Fruit fly (Drosophila melanogaster) whole organism, embryonic: ENCODE results near the gene opa.
A peak's percentile ranks its signal among the peaks of the same experiment; 100 is the strongest.

ENCODE experiments used
- B-H2 ChIP-seq: fragments of 200-800 bp; sonication (Bioruptor generic); optimal IDR thresholded peaks from 2 replicates; lab custom pipeline; 2018; ENCODE audit warnings: missing biosample characterization, mild to moderate bottlenecking, missing genetic modification characterization
- Bdp1 ChIP-seq: fragments of 200-800 bp; sonication (Bioruptor generic); optimal IDR thresholded peaks from 3 replicates; lab custom pipeline; 2016; ENCODE audit warnings: missing biosample characterization, missing genetic modification characterization
- CG1024 ChIP-seq: fragments of 200-800 bp; sonication (Bioruptor generic); IDR thresholded peaks from 2 replicates; pipeline ENCODE4 v1.3.6; 2022; ENCODE audit warnings: missing biosample characterization, missing genetic modification characterization
- CG10267 ChIP-seq: fragments of 200-800 bp; sonication (Bioruptor generic); optimal IDR thresholded peaks from 2 replicates; lab custom pipeline; 2018; ENCODE audit warnings: missing biosample characterization, mild to moderate bottlenecking, missing genetic modification characterization, moderate library complexity
- CG10321 ChIP-seq: fragments of 200-800 bp; sonication (Bioruptor generic); IDR thresholded peaks from 2 replicates; pipeline ENCODE4 v1.3.6; 2022; ENCODE audit warnings: missing biosample characterization, missing genetic modification characterization
- CG10462 ChIP-seq: fragments of 200-800 bp; sonication (Bioruptor generic); optimal IDR thresholded peaks from 2 replicates; lab custom pipeline; 2016; ENCODE audit warnings: missing biosample characterization, missing genetic modification characterization
- CG11560 ChIP-seq: fragments of 200-800 bp; sonication (Bioruptor generic); IDR thresholded peaks from 3 replicates; pipeline ENCODE4 v1.3.6; 2022; ENCODE audit warnings: missing biosample characterization, missing genetic modification characterization
- CG12155 ChIP-seq: fragments of 200-800 bp; sonication (Bioruptor generic); optimal IDR thresholded peaks from 3 replicates; lab custom pipeline; 2016; ENCODE audit warnings: missing biosample characterization, missing genetic modification characterization
- CG12299 ChIP-seq: fragments of 200-800 bp; sonication (Bioruptor generic); optimal IDR thresholded peaks from 2 replicates; lab custom pipeline; 2018; ENCODE audit warnings: missing biosample characterization, mild to moderate bottlenecking, missing genetic modification characterization
- CG15011 ChIP-seq: fragments of 200-800 bp; sonication (Bioruptor generic); optimal IDR thresholded peaks from 3 replicates; lab custom pipeline; 2018; ENCODE audit warnings: missing biosample characterization, mild to moderate bottlenecking, missing genetic modification characterization
- CG1603 ChIP-seq: fragments of 200-800 bp; sonication (Bioruptor generic); optimal IDR thresholded peaks from 2 replicates; lab custom pipeline; 2019; ENCODE audit warnings: missing biosample characterization, mild to moderate bottlenecking, missing genetic modification characterization, moderate library complexity
- CG16779 ChIP-seq: fragments of 200-800 bp; sonication (Bioruptor generic); IDR thresholded peaks from 2 replicates; pipeline ENCODE4 v1.3.6; 2022; ENCODE audit warnings: missing biosample characterization, missing genetic modification characterization
- CG16813 ChIP-seq: fragments of 200-800 bp; sonication (Bioruptor generic); IDR thresholded peaks from 3 replicates; pipeline ENCODE4 v1.3.6; 2022; ENCODE audit warnings: missing biosample characterization, missing genetic modification characterization; ENCODE audit not compliant: partially characterized antibody
- CG18262 ChIP-seq: fragments of 200-800 bp; optimal IDR thresholded peaks from 3 replicates; lab custom pipeline; 2019; ENCODE audit warnings: missing biosample characterization, mild to moderate bottlenecking, missing genetic modification characterization, moderate library complexity
- CG2875 ChIP-seq: fragments of 200-800 bp; sonication (Bioruptor generic); optimal IDR thresholded peaks from 2 replicates; lab custom pipeline; 2017; ENCODE audit warnings: missing biosample characterization, mild to moderate bottlenecking, missing genetic modification characterization, missing genetic modification reagents
- CG31365 ChIP-seq: fragments of 200-800 bp; sonication (Bioruptor generic); optimal IDR thresholded peaks from 2 replicates; lab custom pipeline; 2018; ENCODE audit warnings: missing biosample characterization, mild to moderate bottlenecking, missing genetic modification characterization
- CG3281 ChIP-seq: fragments of 200-800 bp; sonication (Bioruptor generic); optimal IDR thresholded peaks from 3 replicates; lab custom pipeline; 2017; ENCODE audit warnings: missing biosample characterization, mild to moderate bottlenecking, missing genetic modification characterization
- CG34422 ChIP-seq: fragments of 200-800 bp; sonication (Bioruptor generic); IDR thresholded peaks from 3 replicates; pipeline ENCODE4 v1.3.6; 2022; ENCODE audit warnings: missing biosample characterization, missing genetic modification characterization
- CG4617 ChIP-seq: fragments of 200-800 bp; sonication (Bioruptor generic); optimal IDR thresholded peaks from 3 replicates; lab custom pipeline; 2016; ENCODE audit warnings: missing biosample characterization, missing genetic modification characterization, borderline replicate concordance
- CG4707 ChIP-seq: fragments of 200-800 bp; sonication (Bioruptor generic); optimal IDR thresholded peaks from 2 replicates; lab custom pipeline; 2018; ENCODE audit warnings: missing biosample characterization, mild to moderate bottlenecking, missing genetic modification characterization, moderate library complexity
- CG8478 ChIP-seq: fragments of >200 bp; optimal IDR thresholded peaks from 2 replicates; lab custom pipeline; 2018
- CG9215 ChIP-seq: fragments of 200-800 bp; sonication (Bioruptor generic); IDR thresholded peaks from 2 replicates; pipeline ENCODE4 v1.3.6; 2022; ENCODE audit warnings: missing biosample characterization, missing genetic modification characterization
- CoRest ChIP-seq: fragments of 200-800 bp; sonication (Bioruptor generic); optimal IDR thresholded peaks from 3 replicates; lab custom pipeline; 2018; ENCODE audit warnings: missing biosample characterization, mild to moderate bottlenecking, missing genetic modification characterization, moderate library complexity
- Drgx ChIP-seq: fragments of 200-800 bp; sonication (Bioruptor generic); IDR thresholded peaks from 2 replicates; pipeline ENCODE4 v1.3.6; 2022; ENCODE audit warnings: missing biosample characterization, missing genetic modification characterization
- Fer3 ChIP-seq: fragments of 200-800 bp; sonication (Bioruptor generic); optimal IDR thresholded peaks from 2 replicates; lab custom pipeline; 2018; ENCODE audit warnings: missing biosample characterization, mild to moderate bottlenecking, missing genetic modification characterization, moderate library complexity
- Hr51 ChIP-seq, 2 experiments: fragments of 200-800 bp; sonication (Bioruptor generic); optimal IDR thresholded peaks; 2 replicates in 1 of 2; 3 replicates in 1 of 2; lab custom pipeline; 2016 to 2018; ENCODE audit warnings: missing biosample characterization in 2 of 2, missing genetic modification characterization in 2 of 2, mild to moderate bottlenecking in 1 of 2, moderate library complexity in 1 of 2
- Kr ChIP-seq: fragments of 200-800 bp; sonication (Bioruptor generic); optimal IDR thresholded peaks from 2 replicates; lab custom pipeline; 2017; ENCODE audit warnings: missing biosample characterization, mild to moderate bottlenecking, missing genetic modification characterization
- MESR4 ChIP-seq: fragments of 200-800 bp; sonication (Bioruptor generic); optimal IDR thresholded peaks from 2 replicates; lab custom pipeline; 2018; ENCODE audit warnings: missing biosample characterization, mild to moderate bottlenecking, missing genetic modification characterization, moderate library complexity
- Max ChIP-seq: fragments of 200-800 bp; sonication (Bioruptor generic); optimal IDR thresholded peaks from 2 replicates; lab custom pipeline; 2016; ENCODE audit warnings: missing biosample characterization, mild to moderate bottlenecking, missing genetic modification characterization
- Mrtf ChIP-seq: fragments of 200-800 bp; sonication (Bioruptor generic); IDR thresholded peaks from 3 replicates; pipeline ENCODE4 v1.3.6; 2022; ENCODE audit warnings: missing biosample characterization, missing genetic modification characterization
- NFAT ChIP-seq: fragments of 200-800 bp; sonication (Bioruptor generic); IDR thresholded peaks from 2 replicates; pipeline ENCODE4 v1.3.6; 2022; ENCODE audit warnings: missing biosample characterization, missing genetic modification characterization
- PHDP ChIP-seq: fragments of 200-800 bp; sonication (Bioruptor generic); optimal IDR thresholded peaks from 3 replicates; lab custom pipeline; 2018; ENCODE audit warnings: missing biosample characterization, mild to moderate bottlenecking, missing genetic modification characterization, moderate library complexity
- Rfx ChIP-seq: fragments of 200-800 bp; sonication (Bioruptor generic); IDR thresholded peaks from 2 replicates; pipeline ENCODE4 v1.3.6; 2022; ENCODE audit warnings: missing biosample characterization, missing genetic modification characterization
- Side ChIP-seq: fragments of 200-800 bp; sonication (Bioruptor generic); optimal IDR thresholded peaks from 2 replicates; lab custom pipeline; 2016; ENCODE audit warnings: missing biosample characterization, missing genetic modification characterization
- dmrt99B ChIP-seq: fragments of 200-800 bp; sonication (Bioruptor generic); optimal IDR thresholded peaks from 2 replicates; lab custom pipeline; 2018; ENCODE audit warnings: missing biosample characterization, mild to moderate bottlenecking, missing genetic modification characterization, moderate library complexity
- gcm2 ChIP-seq: fragments of 200-800 bp; sonication (Bioruptor generic); optimal IDR thresholded peaks from 2 replicates; lab custom pipeline; 2016; ENCODE audit warnings: missing biosample characterization, missing genetic modification characterization
- ham ChIP-seq: fragments of 200-800 bp; sonication (Bioruptor generic); IDR thresholded peaks from 2 replicates; pipeline ENCODE4 v1.3.6; 2022; ENCODE audit warnings: missing biosample characterization, missing genetic modification characterization
- hb ChIP-seq: fragments of 200-800 bp; sonication (Bioruptor generic); IDR thresholded peaks from 3 replicates; pipeline ENCODE4 v1.3.6; 2022; ENCODE audit warnings: missing biosample characterization, missing genetic modification characterization; ENCODE audit not compliant: partially characterized antibody
- insv ChIP-seq, 2 experiments: fragments of 200-800 bp; sonication (Bioruptor generic); optimal IDR thresholded peaks; 3 replicates each; lab custom pipeline; 2016 to 2018; ENCODE audit warnings: missing biosample characterization in 2 of 2, missing genetic modification characterization in 2 of 2
- klu ChIP-seq: fragments of 200-800 bp; sonication (Bioruptor generic); IDR thresholded peaks from 2 replicates; pipeline ENCODE4 v1.3.6; 2022; ENCODE audit warnings: missing biosample characterization, missing genetic modification characterization
- luna ChIP-seq: fragments of 200-800 bp; sonication (Bioruptor generic); optimal IDR thresholded peaks from 2 replicates; lab custom pipeline; 2016; ENCODE audit warnings: missing biosample characterization, missing genetic modification characterization
- mld ChIP-seq: fragments of 200-800 bp; sonication (Bioruptor generic); IDR thresholded peaks from 3 replicates; pipeline ENCODE4 v1.3.6; 2022; ENCODE audit warnings: missing biosample characterization, missing genetic modification characterization; ENCODE audit not compliant: partially characterized antibody
- onecut ChIP-seq: fragments of 200-800 bp; sonication (Bioruptor generic); IDR thresholded peaks from 2 replicates; pipeline ENCODE4 v1.3.6; 2022; ENCODE audit warnings: missing biosample characterization, missing genetic modification characterization
- pho ChIP-seq: fragments of 200-800 bp; sonication (Bioruptor generic); optimal IDR thresholded peaks from 2 replicates; lab custom pipeline; 2016; ENCODE audit warnings: missing biosample characterization, missing genetic modification characterization
- phol ChIP-seq: fragments of 200-800 bp; sonication (Bioruptor generic); optimal IDR thresholded peaks from 3 replicates; lab custom pipeline; 2018; ENCODE audit warnings: missing biosample characterization, mild to moderate bottlenecking, missing genetic modification characterization, moderate library complexity
- tgo ChIP-seq: fragments of 200-800 bp; sonication (Bioruptor generic); IDR thresholded peaks from 3 replicates; pipeline ENCODE4 v1.3.6; 2022; ENCODE audit warnings: missing biosample characterization, missing genetic modification characterization
- toy ChIP-seq: fragments of 200-800 bp; sonication (Bioruptor generic); IDR thresholded peaks from 2 replicates; pipeline ENCODE4 v1.3.6; 2022; ENCODE audit warnings: missing biosample characterization, missing genetic modification characterization
- tup ChIP-seq: fragments of 200-800 bp; sonication (Bioruptor generic); optimal IDR thresholded peaks from 2 replicates; lab custom pipeline; 2016; ENCODE audit warnings: missing biosample characterization, mild to moderate bottlenecking, missing genetic modification characterization, moderate library complexity
- vnd ChIP-seq: fragments of 200-800 bp; sonication (Bioruptor generic); IDR thresholded peaks from 3 replicates; pipeline ENCODE4 v1.3.6; 2022; ENCODE audit warnings: missing biosample characterization, missing genetic modification characterization; ENCODE audit not compliant: partially characterized antibody

The opa gene

dm6 chr3R:4886086-4886812 is 33.6 kb downstream of the opa start (continued):
- TF ChIP-seq Max (GFP tag; lab: Kevin White, UChicago), result peak; percentile 39
- no peak for TF ChIP-seq CG8478 (lab: Kevin White, UChicago)
- peak; percentile 59 for TF ChIP-seq Side (GFP tag; lab: Kevin White, UChicago)
- TF ChIP-seq CG12155, result peak; percentile 35
- TF ChIP-seq CG1024 (GFP tag; lab: Robert Waterston, UW), result peak; percentile 42
- TF ChIP-seq ham, result no peak
- TF ChIP-seq Fer3 (tag; lab: Kevin White, UChicago), result peak; percentile 38
- TF ChIP-seq onecut, result peak; percentile 69
- peak; percentile 65 for TF ChIP-seq CG10267 (tag; lab: Kevin White, UChicago)
- TF ChIP-seq klu, result no peak
- 0 out of 2 replicates have a peak, but pooled peaks have one; percentile 31 for TF ChIP-seq CG9215
- no peak for TF ChIP-seq tup (GFP tag; lab: Kevin White, UChicago)
- TF ChIP-seq CG1603, result peak; percentile 90
- TF ChIP-seq toy (GFP tag; lab: Robert Waterston, UW), result no peak
- TF ChIP-seq CoRest (tag; lab: Kevin White, UChicago), result peak; percentile 74
- peak; percentile 80 for TF ChIP-seq CG18262 (tag; lab: Kevin White, UChicago)
- no peak for TF ChIP-seq hb (GFP tag; lab: Robert Waterston, UW)
- peak; percentile 75 for TF ChIP-seq phol (tag; lab: Kevin White, UChicago)
- no peak for TF ChIP-seq vnd (GFP tag; lab: Robert Waterston, UW)
- no peak for TF ChIP-seq B-H2
- no peak for TF ChIP-seq CG3281 (GFP tag; lab: Kevin White, UChicago)
- peak; percentile 49 for TF ChIP-seq CG2875 (GFP tag; lab: Kevin White, UChicago)
- no peak for TF ChIP-seq CG10321 (GFP tag; lab: Robert Waterston, UW)
- 0 out of 2 replicates have a peak, but pooled peaks have one; percentile 31 for TF ChIP-seq NFAT (GFP tag; lab: Robert Waterston, UW)
- no peak for TF ChIP-seq Rfx (GFP tag; lab: Robert Waterston, UW)
- TF ChIP-seq mld, result no peak
- TF ChIP-seq Mrtf (GFP tag; lab: Robert Waterston, UW), result peak; percentile 28; the same call in 1 of the 3 replicates
- no peak for TF ChIP-seq CG16813 (GFP tag; lab: Robert Waterston, UW)
- TF ChIP-seq CG12299 (tag; lab: Kevin White, UChicago), result no peak
- peak; percentile 15; the same call in 1 of the 3 replicates for TF ChIP-seq CG11560
- no peak for TF ChIP-seq CG15011 (GFP tag; lab: Kevin White, UChicago)
- no peak for TF ChIP-seq MESR4 (GFP tag; lab: Kevin White, UChicago)
- TF ChIP-seq CG4707 (GFP tag; lab: Kevin White, UChicago), result peak; percentile 49
- TF ChIP-seq gcm2, result no peak
- 0 out of 3 replicates have a peak, but pooled peaks have one; percentile 30 for TF ChIP-seq CG34422 (GFP tag; lab: Robert Waterston, UW)
- peak; percentile 4 for TF ChIP-seq pho (GFP tag; lab: Kevin White, UChicago)
- TF ChIP-seq Drgx (GFP tag; lab: Robert Waterston, UW), result no peak
- no peak for TF ChIP-seq PHDP (tag; lab: Kevin White, UChicago)
- no peak for TF ChIP-seq luna (GFP tag; lab: Kevin White, UChicago)
- TF ChIP-seq Hr51 (GFP tag; optimal IDR thresholded peaks at IDR 0.05; lab: Kevin White, UChicago), result peak in 1 of 2 experiments; percentile 13
- TF ChIP-seq dmrt99B, result peak; percentile 76
- no peak for TF ChIP-seq CG16779 (GFP tag; lab: Robert Waterston, UW)
- TF ChIP-seq Kr (GFP tag; lab: Kevin White, UChicago), result peak; percentile 51
- peak; percentile 12 for TF ChIP-seq CG4617
- no peak for TF ChIP-seq insv (GFP tag; optimal IDR thresholded peaks at IDR 0.05; lab: Kevin White, UChicago)
- TF ChIP-seq tgo (GFP tag; lab: Robert Waterston, UW), result peak; percentile 55
- peak; percentile 50 for TF ChIP-seq CG10462 (GFP tag; lab: Kevin White, UChicago)
- TF ChIP-seq Bdp1 (GFP tag; lab: Kevin White, UChicago), result peak; percentile 56
- no peak for TF ChIP-seq CG31365
